Fruit fly (Drosophila melanogaster) whole organism, embryonic: Measurements from ENCODE around the gene mthl11.

Experiments
- Asciz ChIP-seq: fragments of 200-800 bp; sonication (Bioruptor generic); optimal IDR thresholded peaks from 2 replicates; lab custom pipeline; 2017; ENCODE audit warnings: missing biosample characterization, mild to moderate bottlenecking, missing genetic modification characterization, missing genetic modification reagents
- Atf3 ChIP-seq: fragments of 200-800 bp; sonication (Bioruptor generic); optimal IDR thresholded peaks from 3 replicates; lab custom pipeline; 2016; ENCODE audit warnings: missing biosample characterization, missing genetic modification characterization
- B-H1 ChIP-seq: fragments of 200-800 bp; sonication (Bioruptor generic); IDR thresholded peaks from 3 replicates; pipeline ENCODE4 v1.3.6; 2022; ENCODE audit warnings: missing biosample characterization, missing genetic modification characterization
- B-H2 ChIP-seq: fragments of 200-800 bp; sonication (Bioruptor generic); optimal IDR thresholded peaks from 2 replicates; lab custom pipeline; 2018; ENCODE audit warnings: missing biosample characterization, mild to moderate bottlenecking, missing genetic modification characterization
- BtbVII ChIP-seq: fragments of 200-800 bp; sonication (Bioruptor generic); optimal IDR thresholded peaks from 3 replicates; lab custom pipeline; 2017; ENCODE audit warnings: missing biosample characterization, mild to moderate bottlenecking, missing genetic modification characterization
- CG1024 ChIP-seq: fragments of 200-800 bp; sonication (Bioruptor generic); IDR thresholded peaks from 2 replicates; pipeline ENCODE4 v1.3.6; 2022; ENCODE audit warnings: missing biosample characterization, missing genetic modification characterization
- CG10979 ChIP-seq: fragments of 200-800 bp; sonication (Bioruptor generic); optimal IDR thresholded peaks from 2 replicates; lab custom pipeline; 2018; ENCODE audit warnings: missing biosample characterization, mild to moderate bottlenecking, missing genetic modification characterization, moderate library complexity
- CG11093 ChIP-seq: fragments of 200-800 bp; sonication (Bioruptor generic); IDR thresholded peaks from 3 replicates; pipeline ENCODE4 v1.3.6; 2022; ENCODE audit warnings: missing biosample characterization, missing genetic modification characterization
- CG11247 ChIP-seq: fragments of 200-800 bp; sonication (Bioruptor generic); IDR thresholded peaks from 2 replicates; pipeline ENCODE4 v1.3.6; 2022; ENCODE audit warnings: missing biosample characterization, missing genetic modification characterization
- CG11504 ChIP-seq: fragments of 200-800 bp; sonication (Bioruptor generic); optimal IDR thresholded peaks from 3 replicates; lab custom pipeline; 2019; ENCODE audit warnings: missing biosample characterization, mild to moderate bottlenecking, missing genetic modification characterization, moderate library complexity
- CG13424 ChIP-seq: fragments of 200-800 bp; sonication (Bioruptor generic); optimal IDR thresholded peaks from 2 replicates; lab custom pipeline; 2019; ENCODE audit warnings: missing biosample characterization, mild to moderate bottlenecking, missing genetic modification characterization, moderate library complexity
- CG15479 ChIP-seq: fragments of 200-800 bp; sonication (Bioruptor generic); optimal IDR thresholded peaks from 3 replicates; lab custom pipeline; 2019; ENCODE audit warnings: missing biosample characterization, mild to moderate bottlenecking, missing genetic modification characterization, moderate library complexity
- CG15696 ChIP-seq: fragments of 200-800 bp; sonication (Bioruptor generic); optimal IDR thresholded peaks from 2 replicates; lab custom pipeline; 2019; ENCODE audit warnings: missing biosample characterization, mild to moderate bottlenecking, missing genetic modification characterization, moderate library complexity
- CG17568 ChIP-seq: fragments of 200-800 bp; sonication (Bioruptor generic); optimal IDR thresholded peaks from 2 replicates; lab custom pipeline; 2018; ENCODE audit warnings: missing biosample characterization, mild to moderate bottlenecking, missing genetic modification characterization, moderate library complexity
- CG18011 ChIP-seq: fragments of 200-800 bp; sonication (Bioruptor generic); optimal IDR thresholded peaks from 2 replicates; lab custom pipeline; 2017; ENCODE audit warnings: missing biosample characterization, missing genetic modification characterization, mild to moderate bottlenecking, moderate library complexity, missing genotype
- CG18619 ChIP-seq: fragments of 200-800 bp; sonication (Bioruptor generic); optimal IDR thresholded peaks from 3 replicates; lab custom pipeline; 2017; ENCODE audit warnings: missing biosample characterization, mild to moderate bottlenecking, missing genetic modification characterization
- CG2120 ChIP-seq: fragments of 200-800 bp; sonication (Bioruptor generic); optimal IDR thresholded peaks from 3 replicates; lab custom pipeline; 2016; ENCODE audit warnings: missing biosample characterization, missing genetic modification characterization
- CG34376 ChIP-seq: fragments of 200-800 bp; sonication (Bioruptor generic); optimal IDR thresholded peaks from 2 replicates; lab custom pipeline; 2018; ENCODE audit warnings: missing biosample characterization, mild to moderate bottlenecking, missing genetic modification characterization
- CG4820 ChIP-seq: fragments of 200-800 bp; sonication (Bioruptor generic); optimal IDR thresholded peaks from 3 replicates; lab custom pipeline; 2016; ENCODE audit warnings: missing biosample characterization, missing genetic modification characterization
- CG6791 ChIP-seq: fragments of 200-800 bp; sonication (Bioruptor generic); IDR thresholded peaks from 3 replicates; pipeline ENCODE4 v1.3.6; 2022; ENCODE audit warnings: missing biosample characterization, missing genetic modification characterization; ENCODE audit not compliant: partially characterized antibody
- CG6854 ChIP-seq: fragments of 200-800 bp; sonication (Bioruptor generic); optimal IDR thresholded peaks from 3 replicates; lab custom pipeline; 2017; ENCODE audit warnings: missing biosample characterization, mild to moderate bottlenecking, missing genetic modification characterization
- CG7745 ChIP-seq: fragments of 200-800 bp; sonication (Bioruptor generic); optimal IDR thresholded peaks from 2 replicates; lab custom pipeline; 2018; ENCODE audit warnings: missing biosample characterization, mild to moderate bottlenecking, missing genetic modification characterization, moderate library complexity
- CG8765 ChIP-seq: fragments of 200-800 bp; sonication (Bioruptor generic); IDR thresholded peaks from 2 replicates; pipeline ENCODE4 v1.3.6; 2022; ENCODE audit warnings: missing biosample characterization, missing genetic modification characterization
- CTCF ChIP-seq: fragments of 200-800 bp; sonication (Bioruptor generic); optimal IDR thresholded peaks from 2 replicates; lab custom pipeline; 2017; ENCODE audit warnings: missing biosample characterization, mild to moderate bottlenecking, missing genetic modification characterization, moderate library complexity
- ERR ChIP-seq: fragments of 200-800 bp; sonication (Bioruptor generic); optimal IDR thresholded peaks from 2 replicates; lab custom pipeline; 2016; ENCODE audit warnings: missing biosample characterization, missing genetic modification characterization
- Elba2 ChIP-seq: fragments of 200-800 bp; sonication (Bioruptor generic); optimal IDR thresholded peaks from 3 replicates; lab custom pipeline; 2016; ENCODE audit warnings: missing biosample characterization, missing genetic modification characterization
- HLH3B ChIP-seq: fragments of 200-800 bp; sonication (Bioruptor generic); IDR thresholded peaks from 2 replicates; pipeline ENCODE4 v1.3.6; 2022; ENCODE audit warnings: missing biosample characterization, missing genetic modification characterization
- Hmx ChIP-seq: fragments of 200-800 bp; sonication (Bioruptor generic); optimal IDR thresholded peaks from 2 replicates; lab custom pipeline; 2016; ENCODE audit warnings: missing biosample characterization, missing genetic modification characterization
- Max ChIP-seq: fragments of 200-800 bp; sonication (Bioruptor generic); optimal IDR thresholded peaks from 2 replicates; lab custom pipeline; 2016; ENCODE audit warnings: missing biosample characterization, mild to moderate bottlenecking, missing genetic modification characterization
- NfI ChIP-seq: fragments of 200-800 bp; sonication (Bioruptor generic); optimal IDR thresholded peaks from 3 replicates; lab custom pipeline; 2018; ENCODE audit warnings: missing biosample characterization, mild to moderate bottlenecking, missing genetic modification characterization, moderate library complexity
- Sin3A ChIP-seq: fragments of >200 bp; optimal IDR thresholded peaks from 2 replicates; lab custom pipeline; 2018
- Vsx1 ChIP-seq: fragments of 200-800 bp; sonication (Bioruptor generic); optimal IDR thresholded peaks from 2 replicates; lab custom pipeline; 2017; ENCODE audit warnings: missing biosample characterization, mild to moderate bottlenecking, missing genetic modification characterization, missing genetic modification reagents
- bowl ChIP-seq: fragments of 200-800 bp; sonication (Bioruptor generic); IDR thresholded peaks from 2 replicates; pipeline ENCODE4 v1.3.6; 2022; ENCODE audit warnings: missing biosample characterization, missing genetic modification characterization
- ci ChIP-seq: fragments of 200-800 bp; sonication (Bioruptor generic); IDR thresholded peaks from 3 replicates; pipeline ENCODE4 v1.3.6; 2022; ENCODE audit warnings: missing biosample characterization, missing genetic modification characterization
- crc ChIP-seq: fragments of 200-800 bp; sonication (Bioruptor generic); optimal IDR thresholded peaks from 2 replicates; lab custom pipeline; 2016; ENCODE audit warnings: missing biosample characterization, missing genetic modification characterization
- da ChIP-seq: fragments of 200-800 bp; sonication (Bioruptor generic); optimal IDR thresholded peaks from 2 replicates; lab custom pipeline; 2016; ENCODE audit warnings: missing biosample characterization, missing genetic modification characterization
- dati ChIP-seq: fragments of 200-800 bp; sonication (Bioruptor generic); IDR thresholded peaks from 2 replicates; pipeline ENCODE4 v1.3.6; 2022; ENCODE audit warnings: missing biosample characterization, missing genetic modification characterization
- dmrt11E ChIP-seq: fragments of 200-800 bp; sonication (Bioruptor generic); optimal IDR thresholded peaks from 3 replicates; lab custom pipeline; 2018; ENCODE audit warnings: missing biosample characterization, mild to moderate bottlenecking, missing genetic modification characterization, moderate library complexity
- eve ChIP-seq, 2 experiments: fragments of >200 bp; optimal IDR thresholded peaks; 2 replicates each; lab custom pipeline; 2017; ENCODE audit warnings: missing biosample characterization in 2 of 2, missing genetic modification characterization in 2 of 2
- exex ChIP-seq: fragments of 200-800 bp; sonication (Bioruptor generic); optimal IDR thresholded peaks from 4 replicates; lab custom pipeline; 2018; ENCODE audit warnings: missing biosample characterization, mild to moderate bottlenecking, missing genetic modification characterization, moderate library complexity
- fru ChIP-seq: fragments of >200 bp; optimal IDR thresholded peaks from 2 replicates; lab custom pipeline; 2017
- h ChIP-seq: fragments of >200 bp; optimal IDR thresholded peaks from 2 replicates; lab custom pipeline; 2017
- hkb ChIP-seq, 2 experiments: fragments of 200-800 bp in 1 of 2; fragments of >200 bp in 1 of 2; sonication (Bioruptor generic) in 1 of 2; IDR thresholded peaks in 1 of 2; optimal IDR thresholded peaks in 1 of 2; 2 replicates each; pipeline versions ENCODE4 v1.3.6 to Lab custom; 2017 to 2022; ENCODE audit warnings: missing biosample characterization in 1 of 2, missing genetic modification characterization in 1 of 2
- lmd ChIP-seq: fragments of 200-800 bp; sonication (Bioruptor generic); IDR thresholded peaks from 2 replicates; pipeline ENCODE4 v1.3.6; 2022; ENCODE audit warnings: missing biosample characterization, missing genetic modification characterization
- lov ChIP-seq, 2 experiments: fragments of 200-800 bp in 1 of 2; fragments of >200 bp in 1 of 2; sonication (Bioruptor generic) in 1 of 2; IDR thresholded peaks in 1 of 2; optimal IDR thresholded peaks in 1 of 2; 2 replicates in 1 of 2; 3 replicates in 1 of 2; pipeline versions ENCODE4 v1.3.6 to Lab custom; 2017 to 2022; ENCODE audit warnings: missing biosample characterization in 1 of 2, missing genetic modification characterization in 1 of 2
- oc ChIP-seq: fragments of 200-800 bp; sonication (Bioruptor generic); optimal IDR thresholded peaks from 2 replicates; lab custom pipeline; 2018; ENCODE audit warnings: missing biosample characterization, mild to moderate bottlenecking, missing genetic modification characterization, moderate library complexity
- ranshi ChIP-seq: fragments of 200-800 bp; sonication (Bioruptor generic); IDR thresholded peaks from 2 replicates; pipeline ENCODE4 v1.3.6; 2022; ENCODE audit warnings: missing biosample characterization, missing genetic modification characterization
- ro ChIP-seq: fragments of 200-800 bp; sonication (Bioruptor generic); IDR thresholded peaks from 2 replicates; pipeline ENCODE4 v1.3.6; 2022; ENCODE audit warnings: missing biosample characterization, missing genetic modification characterization
- slbo ChIP-seq: fragments of 200-800 bp; sonication (Bioruptor generic); IDR thresholded peaks from 2 replicates; pipeline ENCODE4 v1.3.6; 2022; ENCODE audit warnings: missing biosample characterization, missing genetic modification characterization
- tap ChIP-seq: fragments of 200-800 bp; optimal IDR thresholded peaks from 3 replicates; lab custom pipeline; 2019; ENCODE audit warnings: missing biosample characterization, mild to moderate bottlenecking, missing genetic modification characterization, moderate library complexity
- tll ChIP-seq, 2 experiments: fragments of 200-800 bp in 1 of 2; fragments of >200 bp in 1 of 2; sonication (Bioruptor generic) in 1 of 2; optimal IDR thresholded peaks; 2 replicates each; lab custom pipeline; 2017 to 2019; ENCODE audit warnings: missing biosample characterization in 2 of 2, missing genetic modification characterization in 2 of 2, mild to moderate bottlenecking in 1 of 2, moderate library complexity in 1 of 2
- yki ChIP-seq: fragments of >200 bp; optimal IDR thresholded peaks from 3 replicates; lab custom pipeline; 2018
- zf30C ChIP-seq: fragments of 200-800 bp; sonication (Bioruptor generic); optimal IDR thresholded peaks from 3 replicates; lab custom pipeline; 2018; ENCODE audit warnings: missing biosample characterization, mild to moderate bottlenecking, missing genetic modification characterization

Gene mthl11

dm6 chr3R:10370495-10370894 is 30.3 kb upstream of the mthl11 start (continued):
- no peak for TF ChIP-seq CG6791 (GFP tag; lab: Robert Waterston, UW)
- no peak for TF ChIP-seq Sin3A (lab: Kevin White, UChicago)
- TF ChIP-seq CG17568 = no peak
- no peak for TF ChIP-seq CG11247 (GFP tag; lab: Robert Waterston, UW)
- TF ChIP-seq ro (GFP tag; lab: Robert Waterston, UW) = no peak
- TF ChIP-seq CTCF (GFP tag; lab: Kevin White, UChicago) = no peak
- TF ChIP-seq NfI (GFP tag; lab: Kevin White, UChicago) = no peak
- TF ChIP-seq bowl (GFP tag; lab: Robert Waterston, UW) = no peak
- peak; percentile 24 for TF ChIP-seq CG4820 (GFP tag; lab: Kevin White, UChicago)
- no peak for TF ChIP-seq lov (optimal IDR thresholded peaks at IDR 0.05; lab: Kevin White, UChicago)
- no peak for TF ChIP-seq lov (GFP tag; IDR thresholded peaks at IDR 0.05; lab: Robert Waterston, UW)
- TF ChIP-seq CG18619 (GFP tag; lab: Kevin White, UChicago) = no peak
- TF ChIP-seq CG6854 (GFP tag; lab: Kevin White, UChicago) = no peak
- TF ChIP-seq h (lab: Kevin White, UChicago) = no peak
- TF ChIP-seq CG11504 = peak; percentile 49
- TF ChIP-seq Max (GFP tag; lab: Kevin White, UChicago) = no peak
- TF ChIP-seq tap (tag; lab: Kevin White, UChicago) = no peak
- no peak for TF ChIP-seq exex (tag; lab: Kevin White, UChicago)
- TF ChIP-seq hkb (optimal IDR thresholded peaks at IDR 0.05; lab: Kevin White, UChicago) = no peak
- TF ChIP-seq hkb (GFP tag; IDR thresholded peaks at IDR 0.05; lab: Robert Waterston, UW) = 0 out of 2 replicates have a peak, but pooled peaks have one; percentile 22
- TF ChIP-seq CG15479 = no peak
- no peak for TF ChIP-seq Asciz (GFP tag; lab: Kevin White, UChicago)
- no peak for TF ChIP-seq crc (GFP tag; lab: Kevin White, UChicago)
- TF ChIP-seq CG34376 = no peak
- TF ChIP-seq dmrt11E (tag; lab: Kevin White, UChicago) = peak; percentile 69
- no peak for TF ChIP-seq CG1024 (GFP tag; lab: Robert Waterston, UW)
- TF ChIP-seq fru = no peak
- TF ChIP-seq CG13424 (tag; lab: Kevin White, UChicago) = no peak
- no peak for TF ChIP-seq B-H2 (GFP tag; lab: Kevin White, UChicago)
- TF ChIP-seq ci = no peak
- no peak for TF ChIP-seq CG18011 (GFP tag; lab: Kevin White, UChicago)
- no peak for TF ChIP-seq eve (GFP tag; optimal IDR thresholded peaks at IDR 0.05; lab: Kevin White, UChicago)
- no peak; the same call in 1 of the 2 replicates for TF ChIP-seq ranshi (GFP tag; lab: Robert Waterston, UW)
- no peak for TF ChIP-seq HLH3B (GFP tag; lab: Robert Waterston, UW)
- TF ChIP-seq CG2120 (GFP tag; lab: Kevin White, UChicago) = no peak
- TF ChIP-seq dati (GFP tag; lab: Robert Waterston, UW) = no peak
- TF ChIP-seq CG8765 (GFP tag; lab: Robert Waterston, UW) = no peak; the same call in 1 of the 2 replicates
- peak; percentile 13 for TF ChIP-seq zf30C (GFP tag; lab: Kevin White, UChicago)
- TF ChIP-seq slbo = no peak
- no peak for TF ChIP-seq lmd (GFP tag; lab: Robert Waterston, UW)
- TF ChIP-seq yki (lab: Kevin White, UChicago) = no peak
- no peak for TF ChIP-seq Atf3
- no peak for TF ChIP-seq Hmx (GFP tag; lab: Kevin White, UChicago)
- no peak for TF ChIP-seq Vsx1 (GFP tag; lab: Kevin White, UChicago)
- TF ChIP-seq da (GFP tag; lab: Kevin White, UChicago) = no peak
- no peak for TF ChIP-seq CG11093 (GFP tag; lab: Robert Waterston, UW)
- TF ChIP-seq tll (GFP tag; optimal IDR thresholded peaks at IDR 0.05; lab: Kevin White, UChicago) = no peak
- peak; percentile 29 for TF ChIP-seq CG15696 (tag; lab: Kevin White, UChicago)
- TF ChIP-seq oc (tag; lab: Kevin White, UChicago) = peak; percentile 52
- no peak for TF ChIP-seq B-H1
- no peak for TF ChIP-seq CG7745 (tag; lab: Kevin White, UChicago)
- TF ChIP-seq ERR (GFP tag; lab: Kevin White, UChicago) = no peak
- TF ChIP-seq BtbVII (GFP tag; lab: Kevin White, UChicago) = no peak
- TF ChIP-seq CG10979 (tag; lab: Kevin White, UChicago) = peak; percentile 66
- no peak for TF ChIP-seq Elba2 (GFP tag; lab: Kevin White, UChicago)
